Worm (Caenorhabditis elegans) whole organism, L4 larva: ENCODE data around the gene ttr-40.

Source experiments
- F26F4.8 ChIP-seq: fragments of 200-800 bp; sonication (Bioruptor generic); conservative IDR thresholded peaks from 2 replicates; pipeline ENCODE4 v1.3.6; 2022; ENCODE audit warnings: missing genetic modification characterization, missing compliant biosample characterization
- ZK546.5 ChIP-seq, 2 experiments: sonication (generic microtip); optimal IDR thresholded peaks; 2 replicates each; lab custom pipeline; 2017; ENCODE audit warnings: missing biosample characterization in 2 of 2, missing genetic modification characterization in 2 of 2
- aha-1 ChIP-seq: fragments of 150-350 bp; peaks from one replicate; lab custom pipeline; 2014; ENCODE audit warnings: missing biosample characterization, missing genetic modification characterization
- aly-2 ChIP-seq: sonication (generic microtip); optimal IDR thresholded peaks from 2 replicates; lab custom pipeline; 2018; ENCODE audit warnings: missing biosample characterization, missing genetic modification characterization
- ama-1 ChIP-seq: fragments of 150-350 bp; optimal IDR thresholded peaks from 2 replicates; lab custom pipeline; 2014; ENCODE audit warnings: inconsistent platforms, mixed read lengths
- attf-4 ChIP-seq: sonication (generic microtip); optimal IDR thresholded peaks from 3 replicates; lab custom pipeline; 2017; ENCODE audit warnings: missing biosample characterization, missing genetic modification characterization
- ceh-28 ChIP-seq: fragments of 150-350 bp; optimal IDR thresholded peaks from 2 replicates; lab custom pipeline; 2014; ENCODE audit warnings: missing biosample characterization, missing genetic modification reagents, missing genetic modification characterization
- ceh-44 ChIP-seq: fragments of 200-800 bp; sonication (Bioruptor generic); IDR thresholded peaks from 2 replicates; pipeline ENCODE4 v1.3.6; 2022; ENCODE audit warnings: missing genetic modification reagents, missing genetic modification characterization, missing compliant biosample characterization
- ceh-62 ChIP-seq: sonication (generic microtip); optimal IDR thresholded peaks from 2 replicates; lab custom pipeline; 2017; ENCODE audit warnings: missing biosample characterization, missing genetic modification characterization
- daf-12 ChIP-seq: fragments of 150-350 bp; optimal IDR thresholded peaks from 2 replicates; lab custom pipeline; 2014; ENCODE audit warnings: missing biosample characterization, missing genetic modification reagents, missing genetic modification characterization
- daf-16 ChIP-seq, 3 experiments: sonication (generic microtip); optimal IDR thresholded peaks; 2 replicates each; lab custom pipeline; 2016 to 2017; ENCODE audit warnings: missing genetic modification characterization in 3 of 3, missing genetic modification reagents in 3 of 3, mild to moderate bottlenecking in 2 of 3, missing compliant biosample characterization in 2 of 3, missing biosample characterization in 1 of 3, moderate library complexity in 1 of 3
- daf-19 ChIP-seq: fragments of 200-800 bp; sonication (Bioruptor generic); conservative IDR thresholded peaks from 2 replicates; pipeline ENCODE4 v1.3.6; 2022; ENCODE audit warnings: missing genetic modification characterization, missing compliant biosample characterization
- dmd-6 ChIP-seq: fragments of 200-800 bp; sonication (Bioruptor generic); IDR thresholded peaks from 2 replicates; pipeline ENCODE4 v1.3.6; 2022; ENCODE audit warnings: missing genetic modification reagents, missing genetic modification characterization, missing compliant biosample characterization
- dmd-9 ChIP-seq: fragments of 200-800 bp; sonication (Bioruptor generic); IDR thresholded peaks from 2 replicates; pipeline ENCODE4 v1.3.6; 2022; ENCODE audit warnings: missing genetic modification reagents, missing genetic modification characterization, missing compliant biosample characterization
- dpl-1 ChIP-seq: fragments of 150-350 bp; optimal IDR thresholded peaks from 2 replicates; lab custom pipeline; 2014; ENCODE audit warnings: missing biosample characterization, missing genetic modification reagents, missing genetic modification characterization
- dve-1 ChIP-seq: sonication (generic microtip); optimal IDR thresholded peaks from 2 replicates; lab custom pipeline; 2017; ENCODE audit warnings: antibody characterized with exemption, mild to moderate bottlenecking, missing genetic modification characterization, missing compliant biosample characterization; ENCODE audit not compliant: insufficient read depth
- egl-27 ChIP-seq: sonication (generic microtip); optimal IDR thresholded peaks from 3 replicates; lab custom pipeline; 2017; ENCODE audit warnings: missing biosample characterization, missing genetic modification reagents, missing genetic modification characterization
- fkh-10 ChIP-seq: fragments of 150-350 bp; optimal IDR thresholded peaks from 2 replicates; lab custom pipeline; 2014; ENCODE audit warnings: missing biosample characterization, missing genetic modification reagents, missing genetic modification characterization
- hif-1 ChIP-seq, 2 experiments: sonication (generic microtip); optimal IDR thresholded peaks; 2 replicates each; lab custom pipeline; 2016 to 2017; ENCODE audit warnings: missing compliant biosample characterization in 2 of 2, missing genetic modification characterization in 2 of 2, missing genetic modification reagents in 2 of 2, missing genotype in 2 of 2, mild to moderate bottlenecking in 1 of 2
- hlh-11 ChIP-seq: fragments of 200-800 bp; sonication (Bioruptor generic); optimal IDR thresholded peaks from 2 replicates; lab custom pipeline; 2018; ENCODE audit warnings: mild to moderate bottlenecking, missing genetic modification characterization, missing compliant biosample characterization
- hmg-1.1 ChIP-seq: fragments of 200-800 bp; sonication (Bioruptor generic); IDR thresholded peaks from 2 replicates; pipeline ENCODE4 v1.3.6; 2022; ENCODE audit warnings: missing genetic modification reagents, missing genetic modification characterization, missing compliant biosample characterization
- jun-1 ChIP-seq: fragments of 150-350 bp; optimal IDR thresholded peaks from 2 replicates; lab custom pipeline; 2014; ENCODE audit warnings: missing biosample characterization, missing genetic modification reagents, missing genetic modification characterization
- lin-38 ChIP-seq: fragments of 200-800 bp; sonication (Bioruptor generic); IDR thresholded peaks from 2 replicates; pipeline ENCODE4 v1.3.6; 2022; ENCODE audit warnings: missing genetic modification reagents, missing genetic modification characterization, missing compliant biosample characterization
- lin-39 ChIP-seq: fragments of 150-350 bp; optimal IDR thresholded peaks from 2 replicates; lab custom pipeline; 2014; ENCODE audit warnings: missing biosample characterization, missing genetic modification reagents, missing genetic modification characterization
- lir-3 ChIP-seq: sonication (generic microtip); optimal IDR thresholded peaks from 2 replicates; lab custom pipeline; 2016; ENCODE audit warnings: mild to moderate bottlenecking, missing genetic modification characterization, missing compliant biosample characterization
- lsy-2 ChIP-seq, 2 experiments: fragments of 150-350 bp in 1 of 2; sonication (generic microtip) in 1 of 2; optimal IDR thresholded peaks; 2 replicates each; lab custom pipeline; 2014 to 2017; ENCODE audit warnings: missing biosample characterization in 2 of 2, missing genetic modification characterization in 2 of 2
- madf-5 ChIP-seq, 2 experiments: fragments of 200-800 bp; sonication (Bioruptor generic); IDR thresholded peaks; 2 replicates each; pipeline ENCODE4 v1.3.6; 2022; ENCODE audit warnings: missing compliant biosample characterization in 2 of 2, missing genetic modification characterization in 2 of 2
- mdl-1 ChIP-seq, 2 experiments: fragments of 150-350 bp in 1 of 2; sonication (generic microtip) in 1 of 2; optimal IDR thresholded peaks; 2 replicates each; lab custom pipeline; 2014 to 2017; ENCODE audit warnings: missing biosample characterization in 2 of 2, missing genetic modification characterization in 2 of 2
- mep-1 ChIP-seq: fragments of 150-350 bp; sonication (generic microtip); optimal IDR thresholded peaks from 3 replicates; lab custom pipeline; 2014; ENCODE audit warnings: missing biosample characterization, missing genetic modification characterization
- mes-2 ChIP-seq: sonication (generic microtip); optimal IDR thresholded peaks from 2 replicates; lab custom pipeline; 2016; ENCODE audit warnings: missing genotype, mild to moderate bottlenecking, missing genetic modification characterization, missing compliant biosample characterization; ENCODE audit not compliant: poor library complexity, severe bottlenecking
- nhr-10 ChIP-seq: fragments of 150-350 bp; optimal IDR thresholded peaks from 2 replicates; lab custom pipeline; 2014; ENCODE audit warnings: missing biosample characterization, missing genetic modification characterization
- nhr-11 ChIP-seq: fragments of 150-350 bp; optimal IDR thresholded peaks from 2 replicates; lab custom pipeline; 2014; ENCODE audit warnings: missing biosample characterization, missing genetic modification characterization
- nhr-28 ChIP-seq: fragments of 150-350 bp; optimal IDR thresholded peaks from 2 replicates; lab custom pipeline; 2014; ENCODE audit warnings: missing biosample characterization, missing genetic modification characterization
- nhr-42 ChIP-seq: fragments of 200-800 bp; sonication (Bioruptor generic); IDR thresholded peaks from 2 replicates; pipeline ENCODE4 v1.3.6; 2022; ENCODE audit warnings: missing genetic modification characterization, missing compliant biosample characterization
- nhr-48 ChIP-seq: sonication (generic microtip); optimal IDR thresholded peaks from 2 replicates; lab custom pipeline; 2016; ENCODE audit warnings: mild to moderate bottlenecking, missing genetic modification characterization, missing compliant biosample characterization
- nhr-76 ChIP-seq: fragments of 150-350 bp; optimal IDR thresholded peaks from 2 replicates; lab custom pipeline; 2014; ENCODE audit warnings: missing biosample characterization, missing genetic modification characterization
- nhr-77 ChIP-seq: fragments of 150-350 bp; optimal IDR thresholded peaks from 2 replicates; lab custom pipeline; 2014; ENCODE audit warnings: missing biosample characterization, missing genetic modification characterization
- pqm-1 ChIP-seq: sonication (generic microtip); optimal IDR thresholded peaks from 2 replicates; lab custom pipeline; 2017; ENCODE audit warnings: missing biosample characterization, missing genetic modification characterization
- saeg-2 ChIP-seq: fragments of 200-800 bp; sonication (Bioruptor generic); IDR thresholded peaks from 2 replicates; pipeline ENCODE4 v1.3.6; 2022; ENCODE audit warnings: missing genetic modification reagents, missing genetic modification characterization, missing compliant biosample characterization
- set-16 ChIP-seq: fragments of 200-800 bp; sonication (Bioruptor generic); IDR thresholded peaks from 2 replicates; pipeline ENCODE4 v1.3.6; 2022; ENCODE audit warnings: missing genetic modification reagents, missing genetic modification characterization, missing compliant biosample characterization
- snpc-1.2 ChIP-seq: fragments of 200-800 bp; sonication (Bioruptor generic); IDR thresholded peaks from 2 replicates; pipeline ENCODE4 v1.3.6; 2022; ENCODE audit warnings: missing genetic modification reagents, missing genetic modification characterization, missing compliant biosample characterization
- snpc-4 ChIP-seq: fragments of 150-350 bp; optimal IDR thresholded peaks from 2 replicates; lab custom pipeline; 2014; ENCODE audit warnings: missing biosample characterization, missing genetic modification characterization
- spr-3 ChIP-seq: fragments of 200-800 bp; sonication (Bioruptor generic); optimal IDR thresholded peaks from 2 replicates; lab custom pipeline; 2018; ENCODE audit warnings: mild to moderate bottlenecking, missing genetic modification characterization, missing compliant biosample characterization
- tra-1 ChIP-seq: fragments of 200-800 bp; sonication (Bioruptor generic); IDR thresholded peaks from 2 replicates; pipeline ENCODE4 v1.3.6; 2022; ENCODE audit warnings: missing genetic modification reagents, missing genetic modification characterization, missing compliant biosample characterization
- unc-130 ChIP-seq: sonication (generic microtip); optimal IDR thresholded peaks from 2 replicates; lab custom pipeline; 2016; ENCODE audit warnings: missing genetic modification reagents, missing genetic modification characterization, missing compliant biosample characterization
- unc-39 ChIP-seq: sonication (generic microtip); optimal IDR thresholded peaks from 2 replicates; lab custom pipeline; 2017; ENCODE audit warnings: missing biosample characterization, missing genetic modification characterization
- unc-62 ChIP-seq, 3 experiments: fragments of 150-350 bp in 1 of 3; sonication (generic microtip); optimal IDR thresholded peaks in 2 of 3; peaks in 1 of 3; 1 replicate in 1 of 3; 2 replicates in 2 of 3; lab custom pipeline; 2014 to 2017; ENCODE audit warnings: missing biosample characterization in 3 of 3, missing genetic modification characterization in 3 of 3, missing genetic modification reagents in 3 of 3, missing genotype in 1 of 3
- zag-1 ChIP-seq: fragments of 150-350 bp; optimal IDR thresholded peaks from 2 replicates; lab custom pipeline; 2014; ENCODE audit warnings: missing biosample characterization, missing genetic modification characterization
- zfp-2 ChIP-seq: sonication (generic microtip); optimal IDR thresholded peaks from 2 replicates; lab custom pipeline; 2016; ENCODE audit warnings: mild to moderate bottlenecking, missing genetic modification characterization, missing compliant biosample characterization
- zfp-3 ChIP-seq: fragments of 200-800 bp; sonication (Bioruptor generic); conservative IDR thresholded peaks from 2 replicates; pipeline ENCODE4 v1.3.6; 2022; ENCODE audit warnings: missing genetic modification reagents, missing genetic modification characterization, missing compliant biosample characterization
- zip-2 ChIP-seq: fragments of 150-350 bp; optimal IDR thresholded peaks from 2 replicates; lab custom pipeline; 2014; ENCODE audit warnings: missing biosample characterization, missing genetic modification characterization
- ztf-11 ChIP-seq: fragments of 150-350 bp; optimal IDR thresholded peaks from 2 replicates; lab custom pipeline; 2014; ENCODE audit warnings: missing biosample characterization, missing genetic modification characterization
- ztf-7 ChIP-seq: fragments of 150-350 bp; optimal IDR thresholded peaks from 2 replicates; lab custom pipeline; 2014; ENCODE audit warnings: missing biosample characterization, missing genetic modification characterization

ttr-40 gene

ce11 chrV:9327691-9328090 is 27.6 kb downstream of the ttr-40 start (continued):
- TF ChIP-seq daf-12 (tag; lab: Kevin White, UChicago) (no peak), ZK546.5 (tag; optimal IDR thresholded peaks at IDR 0.05; lab: Kevin White, UChicago) (no peak), aly-2 (no peak), snpc-1.2 (no peak), nhr-48 (tag; lab: Kevin White, UChicago) (peak; percentile 88), lin-39 (tag; lab: Kevin White, UChicago) (no peak), F26F4.8 (GFP tag; lab: Robert Waterston, UW) (no peak), ama-1 (lab: Kevin White, UChicago) (no peak), nhr-11 (tag; lab: Kevin White, UChicago) (peak; percentile 1), unc-62 (GFP tag; optimal IDR thresholded peaks at IDR 0.05 in 1 of 2; lab: Kevin White, UChicago) (peak in 1 of 2 experiments; percentile 90), unc-62 (tag; optimal IDR thresholded peaks at IDR 0.05; lab: Kevin White, UChicago) (no peak), zfp-2 (tag; lab: Kevin White, UChicago) (no peak), mdl-1 (tag; optimal IDR thresholded peaks at IDR 0.05; lab: Kevin White, UChicago) (peak in 1 of 2 experiments; percentile 28), ztf-11 (tag; lab: Kevin White, UChicago) (no peak), nhr-76 (tag; lab: Kevin White, UChicago) (no peak), unc-130 (no peak), zip-2 (tag; lab: Kevin White, UChicago) (no peak), mep-1 (peak; percentile 6), zag-1 (tag; lab: Kevin White, UChicago) (no peak), lsy-2 (tag; optimal IDR thresholded peaks at IDR 0.05; lab: Kevin White, UChicago) (no peak), mes-2 (tag; lab: Kevin White, UChicago) (no peak), ceh-28 (tag; lab: Kevin White, UChicago) (no peak), daf-19 (GFP tag; lab: Robert Waterston, UW) (no peak), fkh-10 (GFP tag; lab: Kevin White, UChicago) (no peak), pqm-1 (tag; lab: Kevin White, UChicago) (no peak), lin-38 (no peak), set-16 (GFP tag; lab: Robert Waterston, UW) (no peak), jun-1 (tag; lab: Kevin White, UChicago) (no peak), zfp-3 (no peak), egl-27 (no peak), lir-3 (no peak), ceh-44 (GFP tag; lab: Robert Waterston, UW) (no peak), dve-1 (tag; lab: Kevin White, UChicago) (peak; percentile 13), tra-1 (GFP tag; lab: Robert Waterston, UW) (no peak), nhr-28 (tag; lab: Kevin White, UChicago) (peak; percentile 37), aha-1 (tag; lab: Kevin White, UChicago) (peak; percentile 93), saeg-2 (GFP tag; lab: Robert Waterston, UW) (no peak), nhr-42 (no peak), dpl-1 (GFP tag; lab: Kevin White, UChicago) (no peak), unc-39 (tag; lab: Kevin White, UChicago) (no peak), ztf-7 (tag; lab: Kevin White, UChicago) (no peak), ceh-62 (tag; lab: Kevin White, UChicago) (no peak), nhr-10 (tag; lab: Kevin White, UChicago) (no peak), attf-4 (tag; lab: Kevin White, UChicago) (no peak), hmg-1.1 (no peak), madf-5 (GFP tag; IDR thresholded peaks at IDR 0.05; lab: Robert Waterston, UW) (no peak), dmd-6 (GFP tag; lab: Robert Waterston, UW) (peak; percentile 54), daf-16 (GFP tag; optimal IDR thresholded peaks at IDR 0.05; lab: Kevin White, UChicago) (no peak), daf-16 (tag; optimal IDR thresholded peaks at IDR 0.05; lab: Kevin White, UChicago) (peak; percentile 37), hlh-11 (tag; lab: Kevin White, UChicago) (peak; percentile 69), spr-3 (no peak), nhr-77 (no peak), dmd-9 (no peak), hif-1 (tag; optimal IDR thresholded peaks at IDR 0.05; lab: Kevin White, UChicago) (no peak), snpc-4 (no peak)
